Worm (Caenorhabditis elegans): Measurements from ENCODE around the gene F48F7.3.

ce11 chrX:13940287-13940686 lies 23.0 kb upstream of the F48F7.3 start:
- TF ChIP-seq nhr-76 (tag; optimal IDR thresholded peaks at IDR 0.05) (no peak), elt-1 (tag; optimal IDR thresholded peaks at IDR 0.05; ENCODE audit: borderline replicate concordance, insufficient read depth) (no peak)
